Worm (Caenorhabditis elegans): ENCODE results near the gene unc-82.

Gene unc-82

ce11 chrIV:7477197-7477596, 52.9 kb downstream of the unc-82 start, which contains the start of gene pycr-4:
Gene pycr-4 (minus strand): TSS chrIV:7477297.
- TF ChIP-seq hlh-12 (tag; optimal IDR thresholded peaks at IDR 0.05) (no peak), hmg-1.2 (GFP tag; IDR thresholded peaks at IDR 0.05) (peak; percentile 36; the same call in 1 of the 2 replicates), ets-4 (GFP tag; optimal IDR thresholded peaks at IDR 0.05) (no peak)

- TF ChIP-seq F52B5.7 (tag; optimal IDR thresholded peaks at IDR 0.05) (no peak), egl-18 (GFP tag; IDR thresholded peaks at IDR 0.05) (no peak), lin-35 (GFP tag; optimal IDR thresholded peaks at IDR 0.05) (peak in 2 of 3 experiments; percentile 25 to 64), rec-8 (tag; optimal IDR thresholded peaks at IDR 0.05) (no peak), madf-3 (GFP tag; IDR thresholded peaks at IDR 0.05) (peak; percentile 89), lin-40 (tag; optimal IDR thresholded peaks at IDR 0.05) (no peak), nhr-90 (tag; optimal IDR thresholded peaks at IDR 0.05) (no peak), lsl-1 (GFP tag; optimal IDR thresholded peaks at IDR 0.05) (peak; percentile 98), xnd-1 (tag; optimal IDR thresholded peaks at IDR 0.05) (peak; percentile 95), dpl-1 (GFP tag; optimal IDR thresholded peaks at IDR 0.05) (peak; percentile 98), nfyb-1 (GFP tag; IDR thresholded peaks at IDR 0.05) (no peak), C17E4.6 (GFP tag; IDR thresholded peaks at IDR 0.05) (peak; percentile 59; the same call in 1 of the 2 replicates), B0035.1 (tag; optimal IDR thresholded peaks at IDR 0.05) (no peak), attf-6 (GFP tag; IDR thresholded peaks at IDR 0.05) (no peak), athp-1 (tag; optimal IDR thresholded peaks at IDR 0.05) (peak; percentile 37), madf-6 (GFP tag; IDR thresholded peaks at IDR 0.05) (peak; percentile 99), dox-1 (GFP tag; IDR thresholded peaks at IDR 0.05) (peak; percentile 88), tbp1 (GFP tag; optimal IDR thresholded peaks at IDR 0.05) (peak; percentile 69), snpc-1.1 (tag; optimal IDR thresholded peaks at IDR 0.05; ENCODE audit: insufficient read depth) (peak; percentile 72), egl-44 (GFP tag; IDR thresholded peaks at IDR 0.05) (no peak), lsy-27 (tag; optimal IDR thresholded peaks at IDR 0.05; ENCODE audit: borderline replicate concordance, insufficient read depth) (no peak), efl-1 (GFP tag; optimal IDR thresholded peaks at IDR 0.05) (peak; percentile 99), mcd-1 (GFP tag; IDR thresholded peaks at IDR 0.05) (peak; percentile 54; the same call in 1 of the 2 replicates), F33H1.4 (GFP tag; IDR thresholded peaks at IDR 0.05) (peak; percentile 98), madf-8 (GFP tag; conservative IDR thresholded peaks at IDR 0.05) (peak; percentile 95), C06A6.2 (GFP tag; conservative IDR thresholded peaks at IDR 0.05) (no peak), hmg-20 (GFP tag; IDR thresholded peaks at IDR 0.05) (no peak), snpc-4 (GFP tag; optimal IDR thresholded peaks at IDR 0.05) (peak; percentile 77), snpc-4 (tag; optimal IDR thresholded peaks at IDR 0.05) (peak in 3 of 4 experiments; percentile 40 to 61 (median 41)), ztf-3 (GFP tag; optimal IDR thresholded peaks at IDR 0.05) (no peak), Y95B8A.8 (GFP tag; IDR thresholded peaks at IDR 0.05) (peak; percentile 92), D2030.7 (GFP tag; IDR thresholded peaks at IDR 0.05) (peak; percentile 93), ztf-18 (tag; optimal IDR thresholded peaks at IDR 0.05) (no peak), nhr-179 (tag; optimal IDR thresholded peaks at IDR 0.05) (no peak), fkh-3 (tag; optimal IDR thresholded peaks at IDR 0.05) (no peak), ztf-22 (GFP tag; optimal IDR thresholded peaks at IDR 0.05) (no peak), T07F8.4 (tag; optimal IDR thresholded peaks at IDR 0.05) (no peak), die-1 (tag; optimal IDR thresholded peaks at IDR 0.05) (no peak), ekl-4 (GFP tag; IDR thresholded peaks at IDR 0.05) (peak; percentile 72), hlh-12 (tag; optimal IDR thresholded peaks at IDR 0.05) (no peak), B0019.2 (GFP tag; conservative IDR thresholded peaks at IDR 0.05) (peak; percentile 88), hsf-1 (GFP tag; IDR thresholded peaks at IDR 0.05) (peak; percentile 73; the same call in 1 of the 2 replicates), snpc-3.4 (tag; optimal IDR thresholded peaks at IDR 0.05) (peak; percentile 94), hrde-1 (tag; optimal IDR thresholded peaks at IDR 0.05; ENCODE audit: borderline replicate concordance) (peak; percentile 69)
Observed at ce11 chrIV:7477697-7478096, 53.4 kb downstream of the unc-82 start.

Measured in whole organism, young adult.